Fruit fly (Drosophila melanogaster) whole organism, adult: ENCODE results near the gene CG14965.

Experiments used
- CG14711 ChIP-seq: fragments of 200-800 bp; sonication (Bioruptor generic); optimal IDR thresholded peaks from 2 replicates; lab custom pipeline; 2018; ENCODE audit warnings: missing biosample characterization, mild to moderate bottlenecking, missing genetic modification characterization, moderate library complexity
- toe ChIP-seq: fragments of 200-800 bp; sonication (Bioruptor generic); optimal IDR thresholded peaks from 2 replicates; lab custom pipeline; 2016; ENCODE audit warnings: missing biosample characterization, missing genetic modification characterization

- TF ChIP-seq toe (GFP tag; lab: Kevin White, UChicago), result no peak
- TF ChIP-seq CG14711 (tag; lab: Kevin White, UChicago), result no peak
These were observed 10.8 kb upstream of the CG14965 start, which contains the start of gene CG32271 for dm6 chr3L:3203062-3203461.
